Worm (Caenorhabditis elegans) whole organism, L3 larva: ENCODE data around the gene srh-118.

Experiments
- ZK546.5 ChIP-seq: sonication (generic microtip); optimal IDR thresholded peaks from 2 replicates; lab custom pipeline; 2017; ENCODE audit warnings: missing biosample characterization, missing genetic modification characterization
- ama-1 ChIP-seq: fragments of 150-350 bp; optimal IDR thresholded peaks from 2 replicates; lab custom pipeline; 2018
- elt-1 ChIP-seq: fragments of 150-350 bp; optimal IDR thresholded peaks from 2 replicates; lab custom pipeline; 2014; ENCODE audit warnings: missing biosample characterization, missing genetic modification characterization
- elt-3 ChIP-seq, 3 experiments: fragments of 150-350 bp in 1 of 3; sonication (generic microtip) in 2 of 3; optimal IDR thresholded peaks; 2 replicates in 2 of 3; 4 replicates in 1 of 3; lab custom pipeline; 2014 to 2017; ENCODE audit warnings: missing biosample characterization in 3 of 3, missing genetic modification characterization in 3 of 3
- fkh-2 ChIP-seq: fragments of 150-350 bp; optimal IDR thresholded peaks from 2 replicates; lab custom pipeline; 2014; ENCODE audit warnings: missing biosample characterization, missing genetic modification reagents, missing genetic modification characterization
- lin-39 ChIP-seq: fragments of 150-350 bp; optimal IDR thresholded peaks from 2 replicates; lab custom pipeline; 2018; ENCODE audit warnings: missing biosample characterization, missing genetic modification reagents, missing genetic modification characterization
- nhr-11 ChIP-seq: fragments of 150-350 bp; optimal IDR thresholded peaks from 2 replicates; lab custom pipeline; 2014; ENCODE audit warnings: missing biosample characterization, missing genetic modification characterization
- nhr-12 ChIP-seq: fragments of 150-350 bp; optimal IDR thresholded peaks from 2 replicates; lab custom pipeline; 2014; ENCODE audit warnings: missing biosample characterization, missing genetic modification characterization
- nhr-23 ChIP-seq: fragments of 150-350 bp; optimal IDR thresholded peaks from 2 replicates; lab custom pipeline; 2014; ENCODE audit warnings: missing biosample characterization, missing genetic modification reagents, missing genetic modification characterization
- nhr-77 ChIP-seq: fragments of 150-350 bp; optimal IDR thresholded peaks from 2 replicates; lab custom pipeline; 2014; ENCODE audit warnings: missing biosample characterization, missing genetic modification characterization
- pha-4 ChIP-seq: fragments of 150-350 bp; optimal IDR thresholded peaks from 2 replicates; lab custom pipeline; 2014; ENCODE audit warnings: missing biosample characterization, missing genetic modification reagents, missing genetic modification characterization
- tbx-2 ChIP-seq: sonication (generic microtip); optimal IDR thresholded peaks from 2 replicates; lab custom pipeline; 2016; ENCODE audit warnings: mild to moderate bottlenecking, missing genetic modification characterization, missing compliant biosample characterization
- ztf-11 ChIP-seq: fragments of 150-350 bp; optimal IDR thresholded peaks from 2 replicates; lab custom pipeline; 2014; ENCODE audit warnings: missing biosample characterization, missing genetic modification characterization

ce11 chrV:17485078-17485477, 10.9 kb downstream of the srh-118 start, which contains the start of gene srh-111:
- TF ChIP-seq nhr-77 (tag; lab: Kevin White, UChicago) (no peak), nhr-11 (tag; lab: Kevin White, UChicago) (no peak), elt-3 (tag; optimal IDR thresholded peaks at IDR 0.05; lab: Kevin White, UChicago) (no peak), nhr-12 (tag; lab: Kevin White, UChicago) (no peak), elt-1 (tag; lab: Kevin White, UChicago) (no peak), pha-4 (tag; lab: Kevin White, UChicago) (no peak), ZK546.5 (tag; lab: Kevin White, UChicago) (no peak), fkh-2 (tag; lab: Kevin White, UChicago) (no peak), ztf-11 (tag; lab: Kevin White, UChicago) (no peak), ama-1 (lab: Kevin White, UChicago) (no peak), lin-39 (tag; lab: Kevin White, UChicago) (no peak), nhr-23 (tag; lab: Kevin White, UChicago) (no peak), tbx-2 (tag; lab: Kevin White, UChicago) (no peak)
